Worm (Caenorhabditis elegans) whole organism, young adult: ENCODE results near the gene F41C3.1.

Experiments used
- B0019.2 ChIP-seq: fragments of 200-800 bp; sonication (Bioruptor generic); conservative IDR thresholded peaks from 2 replicates; pipeline ENCODE4 v1.3.6; 2022; ENCODE audit warnings: missing genetic modification reagents, missing genetic modification characterization, missing compliant biosample characterization
- B0035.1 ChIP-seq: sonication (generic microtip); optimal IDR thresholded peaks from 2 replicates; lab custom pipeline; 2016; ENCODE audit warnings: missing genetic modification characterization, mild to moderate bottlenecking, missing compliant biosample characterization, missing genotype, missing genetic modification reagents
- D2030.7 ChIP-seq: fragments of 200-800 bp; sonication (Bioruptor generic); IDR thresholded peaks from 2 replicates; pipeline ENCODE4 v1.3.6; 2022; ENCODE audit warnings: missing genetic modification reagents, missing genetic modification characterization, missing compliant biosample characterization
- F10E7.11 ChIP-seq: sonication (generic microtip); optimal IDR thresholded peaks from 2 replicates; lab custom pipeline; 2017; ENCODE audit warnings: mild to moderate bottlenecking, missing genetic modification characterization, moderate library complexity, missing compliant biosample characterization
- F22D6.2 ChIP-seq: sonication (generic microtip); optimal IDR thresholded peaks from 2 replicates; lab custom pipeline; 2016; ENCODE audit warnings: mild to moderate bottlenecking, missing genetic modification characterization, missing compliant biosample characterization
- F23B12.7 ChIP-seq: sonication (generic microtip); optimal IDR thresholded peaks from 2 replicates; lab custom pipeline; 2017; ENCODE audit warnings: missing genetic modification characterization, mild to moderate bottlenecking, missing compliant biosample characterization, antibody characterized with exemption, moderate library complexity; ENCODE audit not compliant: insufficient read depth
- F33H1.4 ChIP-seq: fragments of 200-800 bp; sonication (Bioruptor generic); IDR thresholded peaks from 2 replicates; pipeline ENCODE4 v1.3.6; 2022; ENCODE audit warnings: missing genetic modification reagents, missing genetic modification characterization, missing compliant biosample characterization
- F39B2.1 ChIP-seq: fragments of 200-800 bp; sonication (Bioruptor generic); IDR thresholded peaks from 2 replicates; pipeline ENCODE4 v1.3.6; 2022; ENCODE audit warnings: missing genetic modification reagents, missing genetic modification characterization, missing compliant biosample characterization
- F57A8.1 ChIP-seq: fragments of 200-800 bp; sonication (Bioruptor generic); optimal IDR thresholded peaks from 2 replicates; lab custom pipeline; 2018; ENCODE audit warnings: mild to moderate bottlenecking, missing genetic modification characterization, moderate library complexity, missing compliant biosample characterization
- Y53G8AR.9 ChIP-seq: fragments of 200-800 bp; sonication (Bioruptor generic); conservative IDR thresholded peaks from 2 replicates; pipeline ENCODE4 v1.3.6; 2022; ENCODE audit warnings: missing genetic modification reagents, missing genetic modification characterization, missing compliant biosample characterization
- Y56A3A.18 ChIP-seq: fragments of 200-800 bp; sonication (Bioruptor generic); IDR thresholded peaks from 2 replicates; pipeline ENCODE4 v1.3.6; 2022; ENCODE audit warnings: missing genetic modification reagents, missing genetic modification characterization, missing compliant biosample characterization
- Y67H2A.10 ChIP-seq: fragments of 200-800 bp; sonication (Bioruptor generic); conservative IDR thresholded peaks from 2 replicates; pipeline ENCODE4 v1.3.6; 2022; ENCODE audit warnings: missing genetic modification reagents, missing genetic modification characterization, missing compliant biosample characterization
- Y95B8A.8 ChIP-seq: fragments of 200-800 bp; sonication (Bioruptor generic); IDR thresholded peaks from 2 replicates; pipeline ENCODE4 v1.3.6; 2022; ENCODE audit warnings: missing genetic modification reagents, missing genetic modification characterization, missing compliant biosample characterization
- ZK185.1 ChIP-seq: sonication (generic microtip); optimal IDR thresholded peaks from 2 replicates; lab custom pipeline; 2016; ENCODE audit warnings: mild to moderate bottlenecking, missing genetic modification characterization, missing compliant biosample characterization; ENCODE audit not compliant: poor library complexity, severe bottlenecking
- aptf-2 ChIP-seq: fragments of 200-800 bp; sonication (Bioruptor generic); conservative IDR thresholded peaks from 2 replicates; pipeline ENCODE4 v1.3.6; 2022; ENCODE audit warnings: missing genetic modification reagents, missing genetic modification characterization, missing compliant biosample characterization
- attf-3 ChIP-seq: fragments of 200-800 bp; sonication (Bioruptor generic); conservative IDR thresholded peaks from 2 replicates; pipeline ENCODE4 v1.3.6; 2022; ENCODE audit warnings: missing genetic modification reagents, missing genetic modification characterization, missing compliant biosample characterization
- attf-5 ChIP-seq: fragments of 200-800 bp; sonication (Bioruptor generic); optimal IDR thresholded peaks from 2 replicates; lab custom pipeline; 2018; ENCODE audit warnings: mild to moderate bottlenecking, missing genetic modification characterization, missing compliant biosample characterization
- bed-2 ChIP-seq: fragments of 200-800 bp; sonication (Bioruptor generic); IDR thresholded peaks from 2 replicates; pipeline ENCODE4 v1.3.6; 2022; ENCODE audit warnings: missing genetic modification reagents, missing genetic modification characterization, missing compliant biosample characterization
- ccch-3 ChIP-seq: fragments of 200-800 bp; sonication (Bioruptor generic); optimal IDR thresholded peaks from 2 replicates; lab custom pipeline; 2018; ENCODE audit warnings: mild to moderate bottlenecking, missing genetic modification characterization, missing compliant biosample characterization
- cebp-2 ChIP-seq: fragments of 200-800 bp; sonication (Bioruptor generic); IDR thresholded peaks from 2 replicates; pipeline ENCODE4 v1.3.6; 2022; ENCODE audit warnings: missing genetic modification characterization, missing compliant biosample characterization
- ceh-100 ChIP-seq: fragments of 200-800 bp; sonication (Bioruptor generic); IDR thresholded peaks from 2 replicates; pipeline ENCODE4 v1.3.6; 2022; ENCODE audit warnings: missing genetic modification reagents, missing genetic modification characterization, missing compliant biosample characterization
- ceh-91 ChIP-seq: fragments of 200-800 bp; sonication (Bioruptor generic); IDR thresholded peaks from 2 replicates; pipeline ENCODE4 v1.3.6; 2022; ENCODE audit warnings: missing genetic modification reagents, missing genetic modification characterization, missing compliant biosample characterization
- chd-7 ChIP-seq: sonication (generic microtip); optimal IDR thresholded peaks from 2 replicates; lab custom pipeline; 2016; ENCODE audit warnings: mild to moderate bottlenecking, missing genetic modification characterization, moderate library complexity, missing compliant biosample characterization
- egrh-3 ChIP-seq: fragments of 200-800 bp; sonication (Bioruptor generic); IDR thresholded peaks from 2 replicates; pipeline ENCODE4 v1.3.6; 2022; ENCODE audit warnings: missing genetic modification reagents, missing genetic modification characterization, missing compliant biosample characterization
- him-1 ChIP-seq: sonication (generic microtip); optimal IDR thresholded peaks from 2 replicates; lab custom pipeline; 2016; ENCODE audit warnings: missing genotype, missing genetic modification reagents, missing genetic modification characterization, missing compliant biosample characterization
- hlh-12 ChIP-seq: sonication (generic microtip); optimal IDR thresholded peaks from 2 replicates; lab custom pipeline; 2016; ENCODE audit warnings: missing genetic modification characterization, missing compliant biosample characterization
- hmg-20 ChIP-seq: fragments of 200-800 bp; sonication (Bioruptor generic); IDR thresholded peaks from 2 replicates; pipeline ENCODE4 v1.3.6; 2022; ENCODE audit warnings: missing genetic modification reagents, missing genetic modification characterization, missing compliant biosample characterization
- hrde-1 ChIP-seq: sonication (generic microtip); optimal IDR thresholded peaks from 2 replicates; lab custom pipeline; 2016; ENCODE audit warnings: missing genetic modification characterization, mild to moderate bottlenecking, missing compliant biosample characterization, moderate library complexity, missing genotype, missing genetic modification reagents, borderline replicate concordance
- hsf-1 ChIP-seq: fragments of 200-800 bp; sonication (Bioruptor generic); IDR thresholded peaks from 2 replicates; pipeline ENCODE4 v1.3.6; 2022; ENCODE audit warnings: missing genetic modification reagents, missing genetic modification characterization, missing compliant biosample characterization
- let-526 ChIP-seq: fragments of 200-800 bp; sonication (Bioruptor generic); IDR thresholded peaks from 2 replicates; pipeline ENCODE4 v1.3.6; 2022; ENCODE audit warnings: missing genetic modification reagents, missing genetic modification characterization, missing compliant biosample characterization
- let-607 ChIP-seq, 2 experiments: fragments of 200-800 bp in 1 of 2; sonication (Bioruptor generic) in 1 of 2; sonication (generic microtip) in 1 of 2; optimal IDR thresholded peaks; 2 replicates each; lab custom pipeline; 2016 to 2018; ENCODE audit warnings: mild to moderate bottlenecking in 2 of 2, missing compliant biosample characterization in 2 of 2, missing genetic modification characterization in 2 of 2, moderate library complexity in 2 of 2, missing genotype in 1 of 2
- lin-54 ChIP-seq: fragments of 200-800 bp; sonication (Bioruptor generic); optimal IDR thresholded peaks from 2 replicates; lab custom pipeline; 2018; ENCODE audit warnings: mild to moderate bottlenecking, missing genetic modification characterization, missing compliant biosample characterization
- lsy-27 ChIP-seq: sonication (generic microtip); optimal IDR thresholded peaks from 2 replicates; lab custom pipeline; 2017; ENCODE audit warnings: missing genetic modification characterization, mild to moderate bottlenecking, missing compliant biosample characterization, antibody characterized with exemption, missing genotype, borderline replicate concordance; ENCODE audit not compliant: insufficient read depth
- madf-10 ChIP-seq: sonication (generic microtip); optimal IDR thresholded peaks from 2 replicates; lab custom pipeline; 2016; ENCODE audit warnings: mild to moderate bottlenecking, missing genetic modification characterization, missing compliant biosample characterization
- mcd-1 ChIP-seq: fragments of 200-800 bp; sonication (Bioruptor generic); IDR thresholded peaks from 2 replicates; pipeline ENCODE4 v1.3.6; 2022; ENCODE audit warnings: missing genetic modification reagents, missing genetic modification characterization, missing compliant biosample characterization
- pha-4 ChIP-seq: fragments of 150-350 bp; sonication (generic microtip); optimal IDR thresholded peaks from 2 replicates; lab custom pipeline; 2014; ENCODE audit warnings: missing biosample characterization, missing genetic modification reagents, missing genetic modification characterization
- snpc-3.4 ChIP-seq: sonication (generic microtip); optimal IDR thresholded peaks from 2 replicates; lab custom pipeline; 2017; ENCODE audit warnings: missing genetic modification characterization, mild to moderate bottlenecking, missing compliant biosample characterization, antibody characterized with exemption, moderate library complexity, missing genotype, missing genetic modification reagents
- sptf-2 ChIP-seq: fragments of 200-800 bp; sonication (Bioruptor generic); optimal IDR thresholded peaks from 2 replicates; lab custom pipeline; 2018; ENCODE audit warnings: mild to moderate bottlenecking, missing genetic modification characterization, missing compliant biosample characterization
- tbp1 ChIP-seq: fragments of 200-800 bp; sonication (Bioruptor generic); optimal IDR thresholded peaks from 2 replicates; lab custom pipeline; 2018; ENCODE audit warnings: mild to moderate bottlenecking, missing genetic modification characterization, missing compliant biosample characterization
- tbx-9 ChIP-seq: sonication (generic microtip); optimal IDR thresholded peaks from 2 replicates; lab custom pipeline; 2016; ENCODE audit warnings: borderline replicate concordance, missing genetic modification characterization, inconsistent platforms, missing compliant biosample characterization
- tlf-1 ChIP-seq: fragments of 200-800 bp; sonication (Bioruptor generic); optimal IDR thresholded peaks from 2 replicates; lab custom pipeline; 2018; ENCODE audit warnings: mild to moderate bottlenecking, missing genetic modification characterization, missing compliant biosample characterization
- xnd-1 ChIP-seq: sonication (generic microtip); optimal IDR thresholded peaks from 2 replicates; lab custom pipeline; 2016; ENCODE audit warnings: missing genotype, missing genetic modification reagents, missing genetic modification characterization, missing compliant biosample characterization
- ztf-3 ChIP-seq: fragments of 200-800 bp; sonication (Bioruptor generic); optimal IDR thresholded peaks from 2 replicates; lab custom pipeline; 2018; ENCODE audit warnings: mild to moderate bottlenecking, missing genetic modification characterization, missing compliant biosample characterization

The F41C3.1 gene

DNA sequence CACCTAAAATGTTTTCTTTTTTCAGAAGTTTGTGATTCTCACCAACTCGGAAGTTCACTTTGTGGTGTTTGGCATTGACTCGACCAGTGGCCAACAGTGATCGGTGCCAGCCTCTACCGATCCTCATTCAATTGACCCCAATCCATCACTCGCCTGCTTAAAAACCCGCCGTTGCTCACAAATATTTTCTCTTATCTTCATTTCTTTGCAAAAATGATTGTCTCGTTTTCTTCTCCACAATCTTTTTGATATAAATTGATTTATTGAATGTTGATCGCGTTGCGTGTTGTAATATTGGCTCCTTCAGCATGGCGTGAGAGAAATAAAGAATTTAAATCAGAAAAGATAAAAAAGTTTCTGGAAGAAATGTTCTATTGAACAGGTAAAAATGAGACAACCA is 15.5 kb upstream of the F41C3.1 start:
- TF ChIP-seq xnd-1 (no peak), Y95B8A.8 (GFP tag; lab: Robert Waterston, UW) (no peak), Y53G8AR.9 (GFP tag; lab: Robert Waterston, UW) (no peak)

DNA sequence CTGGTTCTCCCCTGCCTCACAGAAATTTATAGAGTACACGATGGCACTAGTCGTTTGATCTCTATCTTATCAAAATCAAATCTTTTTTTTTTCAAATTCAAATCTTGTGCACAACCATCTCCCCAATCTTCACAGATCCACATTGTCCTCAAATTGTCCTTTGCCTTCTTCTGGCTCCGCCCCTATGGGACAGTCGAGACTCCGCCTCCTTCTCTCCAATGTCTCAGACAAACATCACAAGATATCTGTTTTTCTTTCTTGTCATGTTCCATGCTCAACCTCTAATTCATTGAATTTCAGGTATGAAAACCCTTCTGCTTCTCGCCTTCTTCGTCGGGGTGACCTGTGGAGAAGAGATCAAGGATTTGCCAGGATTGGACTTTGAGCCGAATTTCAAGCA is 14.8 kb upstream of the F41C3.1 start, which contains the start of gene ctsa-1.1:
ctsa-1.1 (plus strand) TSS at position 301 of the 400 bp plus-strand sequence.
- TF ChIP-seq mcd-1 (GFP tag; lab: Robert Waterston, UW) = no peak
- 0 out of 2 replicates have a peak, but pooled peaks have one; percentile 33 for TF ChIP-seq hsf-1 (GFP tag; lab: Robert Waterston, UW)
- TF ChIP-seq, all 124 proteins: peak for 1

DNA sequence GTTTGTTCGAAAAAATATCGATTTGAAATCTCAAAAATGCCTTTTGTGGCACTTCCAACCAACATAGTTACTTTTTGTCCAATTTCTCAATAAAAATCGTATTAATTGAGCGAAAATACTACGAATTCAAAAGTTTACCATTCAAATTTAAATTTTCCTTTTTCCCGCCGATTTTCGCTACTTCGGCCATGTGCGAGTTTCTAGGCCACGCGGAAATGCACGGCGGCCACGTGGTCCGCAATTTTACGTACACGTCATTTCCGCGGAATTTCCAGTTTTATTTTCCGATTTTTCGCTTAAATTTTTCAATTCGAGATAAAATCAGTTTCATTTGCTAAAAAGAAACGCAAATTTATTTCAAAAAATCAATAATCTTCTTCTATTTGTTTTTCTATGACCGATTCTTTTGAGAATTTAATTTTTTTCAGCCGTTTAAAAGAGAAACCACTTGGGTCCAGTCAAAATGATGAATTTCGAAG is 12.1 kb upstream of the F41C3.1 start, which contains the start of gene eas-1:
eas-1 (plus strand) TSS at position 429 of the 479 bp plus-strand sequence.
- TF ChIP-seq hrde-1 (tag; lab: Kevin White, UChicago) (no peak), cebp-2 (GFP tag; lab: Robert Waterston, UW) (no peak), ztf-3 (GFP tag; lab: Kevin White, UChicago) (no peak), attf-5 (peak; percentile 76), sptf-2 (GFP tag; lab: Kevin White, UChicago) (peak; percentile 5), ZK185.1 (tag; lab: Kevin White, UChicago) (peak; percentile 84), pha-4 (tag; lab: Kevin White, UChicago) (no peak), F57A8.1 (GFP tag; lab: Kevin White, UChicago) (no peak), D2030.7 (GFP tag; lab: Robert Waterston, UW) (peak; percentile 70), tbp1 (GFP tag; lab: Kevin White, UChicago) (peak; percentile 44), madf-10 (tag; lab: Kevin White, UChicago) (no peak), F22D6.2 (peak; percentile 8), hmg-20 (GFP tag; lab: Robert Waterston, UW) (peak; percentile 78), B0019.2 (GFP tag; lab: Robert Waterston, UW) (peak; percentile 33; the same call in 1 of the 2 replicates), F10E7.11 (no peak), hlh-12 (tag; lab: Kevin White, UChicago) (no peak), F33H1.4 (GFP tag; lab: Robert Waterston, UW) (peak; percentile 67), aptf-2 (GFP tag; lab: Robert Waterston, UW) (peak; percentile 76; the same call in 1 of the 2 replicates), mcd-1 (GFP tag; lab: Robert Waterston, UW) (no peak; the same call in none of the 2 replicates), bed-2 (GFP tag; lab: Robert Waterston, UW) (peak; percentile 69; the same call in 1 of the 2 replicates), attf-3 (GFP tag; lab: Robert Waterston, UW) (peak; percentile 51; the same call in 1 of the 2 replicates), lsy-27 (tag; lab: Kevin White, UChicago) (no peak), F39B2.1 (GFP tag; lab: Robert Waterston, UW) (no peak), B0035.1 (tag; lab: Kevin White, UChicago) (no peak), ceh-91 (GFP tag; lab: Robert Waterston, UW) (peak; percentile 50; the same call in 1 of the 2 replicates), snpc-3.4 (tag; lab: Kevin White, UChicago) (peak; percentile 9), Y56A3A.18 (GFP tag; lab: Robert Waterston, UW) (no peak), tlf-1 (peak; percentile 20), let-607 (tag; optimal IDR thresholded peaks at IDR 0.05; lab: Kevin White, UChicago) (peak; percentile 93 to 97), tbx-9 (tag; lab: Kevin White, UChicago) (no peak), ceh-100 (GFP tag; lab: Robert Waterston, UW) (peak; percentile 69), egrh-3 (no peak), let-526 (GFP tag; lab: Robert Waterston, UW) (peak; percentile 73; the same call in 1 of the 2 replicates), F23B12.7 (tag; lab: Kevin White, UChicago) (peak; percentile 39), him-1 (tag; lab: Kevin White, UChicago) (peak; percentile 61), chd-7 (tag; lab: Kevin White, UChicago) (peak; percentile 24), ccch-3 (GFP tag; lab: Kevin White, UChicago) (peak; percentile 37), lin-54 (GFP tag; lab: Kevin White, UChicago) (peak; percentile 94), Y67H2A.10 (GFP tag; lab: Robert Waterston, UW) (peak; percentile 45; the same call in 1 of the 2 replicates)
